Worm (Caenorhabditis elegans) whole organism, L4 larva: ENCODE measurements around the gene citk-2.

Experiments used
- R02D3.7 ChIP-seq: fragments of 150-350 bp; sonication (generic microtip); optimal IDR thresholded peaks from 3 replicates; lab custom pipeline; 2014; ENCODE audit warnings: missing biosample characterization, missing genetic modification characterization
- dpl-1 ChIP-seq: fragments of 150-350 bp; optimal IDR thresholded peaks from 2 replicates; lab custom pipeline; 2014; ENCODE audit warnings: missing biosample characterization, missing genetic modification reagents, missing genetic modification characterization
- fkh-10 ChIP-seq: fragments of 150-350 bp; optimal IDR thresholded peaks from 2 replicates; lab custom pipeline; 2014; ENCODE audit warnings: missing biosample characterization, missing genetic modification reagents, missing genetic modification characterization
- fos-1 ChIP-seq: fragments of 150-350 bp; optimal IDR thresholded peaks from 2 replicates; lab custom pipeline; 2014; ENCODE audit warnings: missing biosample characterization, missing genetic modification characterization
- gei-8 ChIP-seq: fragments of 200-800 bp; sonication (Bioruptor generic); optimal IDR thresholded peaks from 2 replicates; lab custom pipeline; 2018; ENCODE audit warnings: mild to moderate bottlenecking, missing genetic modification characterization, missing compliant biosample characterization
- nhr-237 ChIP-seq: sonication (generic microtip); optimal IDR thresholded peaks from 2 replicates; lab custom pipeline; 2017; ENCODE audit warnings: missing biosample characterization, missing genetic modification characterization
- nhr-28 ChIP-seq: fragments of 150-350 bp; optimal IDR thresholded peaks from 2 replicates; lab custom pipeline; 2014; ENCODE audit warnings: missing biosample characterization, missing genetic modification characterization
- pha-4 ChIP-seq, 2 experiments: fragments of 150-350 bp in 1 of 2; fragments of 200-800 bp in 1 of 2; sonication (Bioruptor generic) in 1 of 2; IDR thresholded peaks in 1 of 2; optimal IDR thresholded peaks in 1 of 2; 2 replicates each; pipeline versions ENCODE4 v1.3.6 to Lab custom; 2014 to 2022; ENCODE audit warnings: missing genetic modification characterization in 2 of 2, missing genetic modification reagents in 2 of 2, missing biosample characterization in 1 of 2, missing compliant biosample characterization in 1 of 2
- snpc-4 ChIP-seq: fragments of 150-350 bp; optimal IDR thresholded peaks from 2 replicates; lab custom pipeline; 2014; ENCODE audit warnings: missing biosample characterization, missing genetic modification characterization
- unc-39 ChIP-seq: sonication (generic microtip); optimal IDR thresholded peaks from 2 replicates; lab custom pipeline; 2017; ENCODE audit warnings: missing biosample characterization, missing genetic modification characterization
- zag-1 ChIP-seq: fragments of 150-350 bp; optimal IDR thresholded peaks from 2 replicates; lab custom pipeline; 2014; ENCODE audit warnings: missing biosample characterization, missing genetic modification characterization
- ztf-11 ChIP-seq: fragments of 150-350 bp; optimal IDR thresholded peaks from 2 replicates; lab custom pipeline; 2014; ENCODE audit warnings: missing biosample characterization, missing genetic modification characterization

DNA sequence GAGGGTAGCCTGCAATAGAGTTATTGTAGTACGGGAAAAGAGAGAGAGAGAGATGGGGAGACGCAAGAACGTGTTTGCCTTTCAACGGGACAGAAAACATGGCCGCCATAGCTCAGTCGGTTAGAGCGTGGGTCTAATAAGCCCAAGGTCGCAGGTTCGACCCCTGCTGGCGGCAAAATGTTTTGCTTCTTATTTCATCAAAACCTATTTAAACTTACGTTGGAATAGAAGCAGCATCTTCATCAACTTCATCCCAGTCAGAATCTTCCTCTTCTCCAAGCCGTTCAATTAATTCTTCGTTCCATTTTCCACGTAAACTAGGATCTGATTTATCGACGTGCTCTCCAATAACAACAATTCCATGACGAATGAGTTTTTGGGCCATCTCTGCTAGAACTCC, 33.3 kb downstream of the citk-2 start:
- TF ChIP-seq R02D3.7 (tag; lab: Kevin White, UChicago) (no peak), snpc-4 (tag; lab: Kevin White, UChicago) (no peak), gei-8 (GFP tag; lab: Kevin White, UChicago) (peak; percentile 68), ztf-11 (tag; lab: Kevin White, UChicago) (no peak), pha-4 (GFP tag; IDR thresholded peaks at IDR 0.05; lab: Robert Waterston, UW) (peak; percentile 93), pha-4 (tag; optimal IDR thresholded peaks at IDR 0.05; lab: Kevin White, UChicago) (no peak), unc-39 (tag; lab: Kevin White, UChicago) (no peak), nhr-237 (tag; lab: Kevin White, UChicago) (no peak), nhr-28 (tag; lab: Kevin White, UChicago) (peak; percentile 34), zag-1 (tag; lab: Kevin White, UChicago) (no peak), fkh-10 (GFP tag; lab: Kevin White, UChicago) (no peak), dpl-1 (GFP tag; lab: Kevin White, UChicago) (peak; percentile 45), fos-1 (tag; lab: Kevin White, UChicago) (no peak)
